Fruit fly (Drosophila melanogaster): ENCODE data around the gene Acp98AB.
A peak's percentile ranks its signal among the peaks of the same experiment; 100 is the strongest.

The Acp98AB gene

dm6 chr3R:27677174-27677726, 17.4 kb upstream of the Acp98AB start, which contains the start of gene Hsdl2 (continued):
- TF ChIP-seq lola (GFP tag; optimal IDR thresholded peaks at IDR 0.05) (no peak), Hnf4 (GFP tag; optimal IDR thresholded peaks at IDR 0.05) (peak; percentile 97), usp (GFP tag; optimal IDR thresholded peaks at IDR 0.05) (no peak)

DNA sequence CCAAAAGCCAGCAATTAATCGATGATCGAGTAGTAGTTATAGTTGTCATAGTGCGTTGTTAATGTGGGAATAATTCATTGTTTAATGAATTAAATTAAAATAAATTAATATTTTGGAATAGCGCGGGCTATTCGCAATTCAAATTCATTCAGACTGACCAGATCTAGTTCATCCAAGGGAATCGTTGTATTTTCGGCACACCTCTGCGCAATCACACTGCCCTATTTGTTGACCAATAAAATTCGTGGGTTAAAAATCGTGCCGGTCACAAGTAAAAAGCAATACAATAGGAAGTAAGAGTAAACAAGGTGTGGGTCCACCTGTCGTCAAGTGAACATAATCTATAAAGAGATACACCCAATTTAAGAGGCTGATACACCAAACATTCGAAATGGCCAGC, 15.7 kb upstream of the Acp98AB start, which contains the start of gene CG12883:
CG12883 (plus strand) TSS at position 273 of the 400 bp plus-strand sequence.
- TF ChIP-seq Hnf4 (GFP tag; optimal IDR thresholded peaks at IDR 0.05) (peak; percentile 24), sage (GFP tag; optimal IDR thresholded peaks at IDR 0.05) (no peak), jim (GFP tag; optimal IDR thresholded peaks at IDR 0.05) (no peak), GATAd (GFP tag; optimal IDR thresholded peaks at IDR 0.05) (no peak), br (GFP tag; optimal IDR thresholded peaks at IDR 0.05) (no peak), Rel (GFP tag; optimal IDR thresholded peaks at IDR 0.05) (no peak), Rel (tag; optimal IDR thresholded peaks at IDR 0.05) (peak; percentile 2), Vsx2 (GFP tag; optimal IDR thresholded peaks at IDR 0.05; ENCODE audit: partially characterized antibody) (no peak), dl (GFP tag; optimal IDR thresholded peaks at IDR 0.05; ENCODE audit: insufficient read depth in 1 of 2, partially characterized antibody in 2 of 2) (no peak)

- no peak for TF ChIP-seq Hr83 (GFP tag; optimal IDR thresholded peaks at IDR 0.05; ENCODE audit: poor library complexity, severe bottlenecking)
- no peak for TF ChIP-seq N (GFP tag; optimal IDR thresholded peaks at IDR 0.05)
- TF ChIP-seq lola (GFP tag; optimal IDR thresholded peaks at IDR 0.05) = no peak
- TF ChIP-seq CrebA (GFP tag; optimal IDR thresholded peaks at IDR 0.05; ENCODE audit: borderline replicate concordance) = no peak
- no peak for TF ChIP-seq woc (GFP tag; optimal IDR thresholded peaks at IDR 0.05)
- TF ChIP-seq ey (GFP tag; optimal IDR thresholded peaks at IDR 0.05) = no peak
- no peak for TF ChIP-seq Rel (GFP tag; optimal IDR thresholded peaks at IDR 0.05)
- TF ChIP-seq Rel (tag; optimal IDR thresholded peaks at IDR 0.05) = no peak
- TF ChIP-seq dl (GFP tag; optimal IDR thresholded peaks at IDR 0.05; ENCODE audit: insufficient read depth in 1 of 2, partially characterized antibody in 2 of 2) = no peak
- TF ChIP-seq Dif (GFP tag; optimal IDR thresholded peaks at IDR 0.05; ENCODE audit: partially characterized antibody) = no peak
- no peak for TF ChIP-seq OdsH (GFP tag; optimal IDR thresholded peaks at IDR 0.05)
- TF ChIP-seq GATAd (GFP tag; optimal IDR thresholded peaks at IDR 0.05) = no peak
- TF ChIP-seq HLH106 (tag; optimal IDR thresholded peaks at IDR 0.05) = no peak
- no peak for TF ChIP-seq sage (GFP tag; optimal IDR thresholded peaks at IDR 0.05)
- no peak for TF ChIP-seq Myc (optimal IDR thresholded peaks at IDR 0.05)
- no peak for TF ChIP-seq CG9705 (GFP tag; optimal IDR thresholded peaks at IDR 0.05)
These were observed 15.0 kb upstream of the Acp98AB start for dm6 chr3R:27679667-27680066.

DNA sequence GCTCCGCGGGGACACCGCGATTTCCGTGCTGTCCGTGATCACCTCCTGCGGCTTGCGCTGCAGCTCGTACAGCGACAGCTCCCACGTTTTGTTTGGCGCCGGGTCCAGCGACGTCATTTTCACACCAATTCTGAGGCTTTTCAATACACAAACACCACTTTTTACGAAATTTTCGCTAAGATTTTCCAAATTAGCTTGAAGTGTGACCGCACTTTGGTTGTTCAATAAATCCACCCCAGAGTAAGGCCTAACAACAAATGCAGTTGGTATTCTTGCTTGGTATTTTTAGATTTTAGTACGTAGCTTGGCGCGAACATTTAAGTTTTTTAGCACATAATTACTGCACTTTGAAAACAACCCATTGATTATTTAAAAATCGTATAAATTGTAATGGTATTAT, 12.9 kb upstream of the Acp98AB start, which contains the start of gene Sce:
Sce (minus strand) TSS at position 231 of the 400 bp plus-strand sequence.
- TF ChIP-seq fru (GFP tag; optimal IDR thresholded peaks at IDR 0.05) = no peak
- TF ChIP-seq Vsx2 (GFP tag; optimal IDR thresholded peaks at IDR 0.05; ENCODE audit: partially characterized antibody) = peak; percentile 98
- peak; percentile 23 for TF ChIP-seq Myc (optimal IDR thresholded peaks at IDR 0.05)

- TF ChIP-seq woc (GFP tag; optimal IDR thresholded peaks at IDR 0.05) (no peak), dmrt93B (GFP tag; optimal IDR thresholded peaks at IDR 0.05) (no peak), foxo (GFP tag; optimal IDR thresholded peaks at IDR 0.05) (no peak)
These were observed 9.6 kb upstream of the Acp98AB start for dm6 chr3R:27685074-27685473.

DNA sequence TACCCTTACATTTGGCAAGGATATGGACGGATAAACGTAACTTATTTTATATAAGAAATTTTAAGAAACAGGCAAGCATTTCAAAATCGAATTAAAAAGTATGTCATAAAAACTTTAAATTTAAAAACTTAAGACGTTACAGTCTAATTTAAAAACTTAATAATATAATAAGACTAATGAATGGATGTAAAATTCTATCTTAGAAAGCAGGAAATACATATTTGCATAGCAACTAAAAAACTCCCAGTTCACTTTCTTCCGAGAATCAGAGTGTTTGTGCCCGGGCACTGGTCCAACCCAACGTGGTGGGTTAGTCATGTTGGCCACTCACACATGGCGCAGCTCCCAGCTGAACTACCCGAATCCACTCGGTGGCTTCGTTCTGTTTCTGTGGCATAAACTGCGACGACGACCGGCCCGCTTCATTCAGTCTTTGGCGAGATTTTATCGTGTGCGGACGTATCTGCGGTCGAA, 9.1 kb upstream of the Acp98AB start, which contains the start of gene CG12880:
CG12880 (plus strand) TSS at position 424 of the 474 bp plus-strand sequence.
- TF ChIP-seq foxo (GFP tag; optimal IDR thresholded peaks at IDR 0.05) (peak in 1 of 2 experiments; percentile 30), dsf (GFP tag; optimal IDR thresholded peaks at IDR 0.05; ENCODE audit: borderline replicate concordance) (no peak), CG32264 (GFP tag; optimal IDR thresholded peaks at IDR 0.05) (no peak), usp (GFP tag; optimal IDR thresholded peaks at IDR 0.05) (no peak), Hr83 (GFP tag; optimal IDR thresholded peaks at IDR 0.05; ENCODE audit: poor library complexity, severe bottlenecking) (no peak), jim (GFP tag; optimal IDR thresholded peaks at IDR 0.05) (no peak), br (GFP tag; optimal IDR thresholded peaks at IDR 0.05) (no peak), ey (GFP tag; optimal IDR thresholded peaks at IDR 0.05) (peak; percentile 9), HLH106 (tag; optimal IDR thresholded peaks at IDR 0.05) (peak; percentile 19), h (GFP tag; optimal IDR thresholded peaks at IDR 0.05) (peak; percentile 28), Sp1 (GFP tag; optimal IDR thresholded peaks at IDR 0.05) (peak; percentile 32), woc (GFP tag; optimal IDR thresholded peaks at IDR 0.05) (peak; percentile 84), fru (GFP tag; optimal IDR thresholded peaks at IDR 0.05) (peak; percentile 31), psq (GFP tag; optimal IDR thresholded peaks at IDR 0.05) (peak; percentile 47), OdsH (GFP tag; optimal IDR thresholded peaks at IDR 0.05) (peak; percentile 44), GATAd (GFP tag; optimal IDR thresholded peaks at IDR 0.05) (no peak), Mio (GFP tag; optimal IDR thresholded peaks at IDR 0.05) (no peak)

All from whole organism, wandering third instar larva.